Worm (Caenorhabditis elegans): ENCODE results near the gene rev-3.

The rev-3 gene

ce11 chrIII:5763988-5764387 is 26.5 kb downstream of the rev-3 start:
- TF ChIP-seq snpc-1.2 (GFP tag; IDR thresholded peaks at IDR 0.05): no peak
- no peak for TF ChIP-seq spr-3 (GFP tag; optimal IDR thresholded peaks at IDR 0.05)
- TF ChIP-seq F26F4.8 (GFP tag; conservative IDR thresholded peaks at IDR 0.05): no peak
- no peak for TF ChIP-seq lin-15B (tag; optimal IDR thresholded peaks at IDR 0.05)
- no peak for TF ChIP-seq ceh-20 (GFP tag; IDR thresholded peaks at IDR 0.05)
- TF ChIP-seq lin-38 (GFP tag; IDR thresholded peaks at IDR 0.05): no peak

- TF ChIP-seq F44E2.7 (GFP tag; IDR thresholded peaks at IDR 0.05) (0 out of 2 replicates have a peak, but pooled peaks have one; percentile 40), F26F4.8 (GFP tag; conservative IDR thresholded peaks at IDR 0.05) (peak; percentile 53), vab-7 (GFP tag; IDR thresholded peaks at IDR 0.05) (peak; percentile 62), egl-43 (GFP tag; IDR thresholded peaks at IDR 0.05) (peak; percentile 88), spr-1 (tag; optimal IDR thresholded peaks at IDR 0.05) (peak; percentile 11), unc-39 (tag; optimal IDR thresholded peaks at IDR 0.05) (no peak), lin-38 (GFP tag; IDR thresholded peaks at IDR 0.05) (peak; percentile 71), nhr-11 (tag; optimal IDR thresholded peaks at IDR 0.05) (no peak), hmg-1.1 (GFP tag; IDR thresholded peaks at IDR 0.05) (peak; percentile 50; the same call in 1 of the 2 replicates), spr-3 (GFP tag; optimal IDR thresholded peaks at IDR 0.05) (no peak), arid-1 (GFP tag; conservative IDR thresholded peaks at IDR 0.05) (peak; percentile 10; the same call in 1 of the 2 replicates), snpc-1.2 (GFP tag; IDR thresholded peaks at IDR 0.05) (peak; percentile 76), rbr-2 (tag; optimal IDR thresholded peaks at IDR 0.05) (no peak), ama-1 (optimal IDR thresholded peaks at IDR 0.05) (no peak), jun-1 (tag; optimal IDR thresholded peaks at IDR 0.05) (no peak), T26A8.4 (GFP tag; IDR thresholded peaks at IDR 0.05) (peak; percentile 63), unc-62 (GFP tag; optimal IDR thresholded peaks at IDR 0.05 in 1 of 2) (peak in 1 of 2 experiments; percentile 67), unc-62 (tag; optimal IDR thresholded peaks at IDR 0.05) (no peak), nhr-42 (GFP tag; IDR thresholded peaks at IDR 0.05) (no peak), dmd-9 (GFP tag; IDR thresholded peaks at IDR 0.05) (0 out of 2 replicates have a peak, but pooled peaks have one; percentile 14), Y105C5A.15 (GFP tag; IDR thresholded peaks at IDR 0.05) (peak; percentile 76; the same call in 1 of the 2 replicates), Y48G9A.11 (GFP tag; IDR thresholded peaks at IDR 0.05) (peak; percentile 73; the same call in 1 of the 2 replicates), ztf-11 (tag; optimal IDR thresholded peaks at IDR 0.05) (no peak), nhr-237 (tag; optimal IDR thresholded peaks at IDR 0.05) (no peak), Y75B8A.6 (GFP tag; IDR thresholded peaks at IDR 0.05) (peak; percentile 73; the same call in 1 of the 2 replicates), ZK546.5 (tag; optimal IDR thresholded peaks at IDR 0.05) (no peak), hlh-11 (tag; optimal IDR thresholded peaks at IDR 0.05) (no peak), nhr-102 (tag; optimal IDR thresholded peaks at IDR 0.05) (peak; percentile 6), ceh-82 (tag; optimal IDR thresholded peaks at IDR 0.05) (no peak), dve-1 (tag; optimal IDR thresholded peaks at IDR 0.05; ENCODE audit: insufficient read depth) (peak; percentile 12), tra-1 (GFP tag; IDR thresholded peaks at IDR 0.05) (peak; percentile 50), mxl-3 (GFP tag; optimal IDR thresholded peaks at IDR 0.05) (peak; percentile 50), hlh-30 (tag; optimal IDR thresholded peaks at IDR 0.05; ENCODE audit: insufficient read depth) (peak; percentile 47), D1046.2 (GFP tag; IDR thresholded peaks at IDR 0.05) (0 out of 2 replicates have a peak, but pooled peaks have one; percentile 70), nhr-41 (GFP tag; IDR thresholded peaks at IDR 0.05) (no peak), ces-1 (GFP tag; optimal IDR thresholded peaks at IDR 0.05) (no peak), lir-3 (tag; optimal IDR thresholded peaks at IDR 0.05) (no peak), F49E8.2 (tag; optimal IDR thresholded peaks at IDR 0.05; ENCODE audit: borderline replicate concordance) (no peak), mes-2 (tag; optimal IDR thresholded peaks at IDR 0.05; ENCODE audit: poor library complexity, severe bottlenecking) (peak; percentile 17), hif-1 (tag; optimal IDR thresholded peaks at IDR 0.05) (no peak), lsy-2 (tag; optimal IDR thresholded peaks at IDR 0.05) (peak in 1 of 2 experiments; percentile 20), ceh-32 (tag; optimal IDR thresholded peaks at IDR 0.05; ENCODE audit: poor library complexity) (no peak), mep-1 (tag; optimal IDR thresholded peaks at IDR 0.05) (peak; percentile 14), madf-5 (GFP tag; IDR thresholded peaks at IDR 0.05) (0 out of 4 replicates have a peak, but pooled peaks of 1 of the 2 experiments have one; percentile 33), dmd-6 (GFP tag; IDR thresholded peaks at IDR 0.05) (no peak)
Measured at ce11 chrIII:5761886-5762285, 28.6 kb downstream of the rev-3 start.

Data from whole organism, L4 larva.